Worm (Caenorhabditis elegans) whole organism, L4 larva: ENCODE data around the gene bath-37.

Source experiments
- ceh-20 ChIP-seq: fragments of 200-800 bp; sonication (Bioruptor generic); IDR thresholded peaks from 2 replicates; pipeline ENCODE4 v1.3.6; 2022; ENCODE audit warnings: missing genetic modification reagents, missing genetic modification characterization, missing compliant biosample characterization
- pha-4 ChIP-seq, 2 experiments: fragments of 150-350 bp in 1 of 2; fragments of 200-800 bp in 1 of 2; sonication (Bioruptor generic) in 1 of 2; IDR thresholded peaks in 1 of 2; optimal IDR thresholded peaks in 1 of 2; 2 replicates each; pipeline versions ENCODE4 v1.3.6 to Lab custom; 2014 to 2022; ENCODE audit warnings: missing genetic modification characterization in 2 of 2, missing genetic modification reagents in 2 of 2, missing biosample characterization in 1 of 2, missing compliant biosample characterization in 1 of 2

- TF ChIP-seq ceh-20 (GFP tag; lab: Robert Waterston, UW) (no peak), pha-4 (GFP tag; IDR thresholded peaks at IDR 0.05; lab: Robert Waterston, UW) (no peak), pha-4 (tag; optimal IDR thresholded peaks at IDR 0.05; lab: Kevin White, UChicago) (no peak)
Measured at ce11 chrIV:12122874-12123664, 54.4 kb downstream of the bath-37 start, which contains the start of gene aly-3.
